Worm (Caenorhabditis elegans) whole organism, late embryonic: ENCODE results near the gene T13H10.2.

Experiments used
- C08G9.2 ChIP-seq: sonication (generic microtip); optimal IDR thresholded peaks from 2 replicates; lab custom pipeline; 2016; ENCODE audit warnings: mild to moderate bottlenecking, missing genetic modification characterization, moderate library complexity, missing compliant biosample characterization
- ahr-1 ChIP-seq: sonication (generic microtip); optimal IDR thresholded peaks from 2 replicates; lab custom pipeline; 2016; ENCODE audit warnings: missing genetic modification characterization, missing compliant biosample characterization
- ceh-14 ChIP-seq: sonication (generic microtip); optimal IDR thresholded peaks from 2 replicates; lab custom pipeline; 2016; ENCODE audit warnings: missing genotype, missing genetic modification characterization, missing compliant biosample characterization
- ceh-18 ChIP-seq: sonication (generic microtip); optimal IDR thresholded peaks from 2 replicates; lab custom pipeline; 2016; ENCODE audit warnings: missing genetic modification characterization, missing compliant biosample characterization
- ceh-19 ChIP-seq: fragments of 200-800 bp; sonication (Bioruptor generic); optimal IDR thresholded peaks from 2 replicates; lab custom pipeline; 2018; ENCODE audit warnings: mild to moderate bottlenecking, missing genetic modification characterization, missing compliant biosample characterization
- ceh-2 ChIP-seq: sonication (generic microtip); optimal IDR thresholded peaks from 2 replicates; lab custom pipeline; 2016; ENCODE audit warnings: missing genotype, missing genetic modification characterization, missing compliant biosample characterization
- ceh-30 ChIP-seq: fragments of 150-350 bp; optimal IDR thresholded peaks from 2 replicates; lab custom pipeline; 2014; ENCODE audit warnings: missing biosample characterization, missing genetic modification characterization
- ceh-34 ChIP-seq: sonication (generic microtip); optimal IDR thresholded peaks from 2 replicates; lab custom pipeline; 2016; ENCODE audit warnings: mild to moderate bottlenecking, missing genetic modification characterization, missing compliant biosample characterization
- ceh-48 ChIP-seq: sonication (generic microtip); optimal IDR thresholded peaks from 2 replicates; lab custom pipeline; 2016; ENCODE audit warnings: missing genetic modification characterization, inconsistent platforms, missing compliant biosample characterization
- elt-4 ChIP-seq: sonication (generic microtip); optimal IDR thresholded peaks from 2 replicates; lab custom pipeline; 2016; ENCODE audit warnings: missing genetic modification characterization, missing compliant biosample characterization
- ets-4 ChIP-seq: sonication (generic microtip); optimal IDR thresholded peaks from 2 replicates; lab custom pipeline; 2016; ENCODE audit warnings: missing genetic modification characterization, missing compliant biosample characterization
- fax-1 ChIP-seq: sonication (generic microtip); optimal IDR thresholded peaks from 2 replicates; lab custom pipeline; 2016; ENCODE audit warnings: missing genotype, missing genetic modification characterization, missing compliant biosample characterization
- gmeb-2 ChIP-seq: sonication (generic microtip); optimal IDR thresholded peaks from 2 replicates; lab custom pipeline; 2016; ENCODE audit warnings: missing genetic modification characterization, inconsistent platforms, missing compliant biosample characterization
- hlh-13 ChIP-seq: fragments of 200-800 bp; sonication (Bioruptor generic); optimal IDR thresholded peaks from 2 replicates; lab custom pipeline; 2018; ENCODE audit warnings: mild to moderate bottlenecking, missing genetic modification characterization, missing compliant biosample characterization
- hlh-6 ChIP-seq: sonication (generic microtip); optimal IDR thresholded peaks from 2 replicates; lab custom pipeline; 2016; ENCODE audit warnings: missing genotype, missing genetic modification characterization, missing compliant biosample characterization
- hlh-8 ChIP-seq: sonication (generic microtip); optimal IDR thresholded peaks from 2 replicates; lab custom pipeline; 2016; ENCODE audit warnings: missing genotype, missing genetic modification characterization, missing compliant biosample characterization
- lim-6 ChIP-seq: sonication (generic microtip); optimal IDR thresholded peaks from 2 replicates; lab custom pipeline; 2016; ENCODE audit warnings: missing genetic modification characterization, missing compliant biosample characterization
- lin-11 ChIP-seq: fragments of 200-800 bp; sonication (Bioruptor generic); optimal IDR thresholded peaks from 2 replicates; lab custom pipeline; 2018; ENCODE audit warnings: mild to moderate bottlenecking, missing genetic modification characterization, missing compliant biosample characterization
- mec-3 ChIP-seq: sonication (generic microtip); optimal IDR thresholded peaks from 2 replicates; lab custom pipeline; 2016; ENCODE audit warnings: borderline replicate concordance, missing genetic modification characterization, missing compliant biosample characterization
- nfya-1 ChIP-seq: sonication (generic microtip); optimal IDR thresholded peaks from 2 replicates; lab custom pipeline; 2017; ENCODE audit warnings: missing genetic modification characterization, mild to moderate bottlenecking, missing compliant biosample characterization, antibody characterized with exemption, moderate library complexity
- nhr-232 ChIP-seq: sonication (generic microtip); optimal IDR thresholded peaks from 2 replicates; lab custom pipeline; 2016; ENCODE audit warnings: missing genetic modification characterization, missing compliant biosample characterization
- npax-4 ChIP-seq: sonication (generic microtip); optimal IDR thresholded peaks from 2 replicates; lab custom pipeline; 2016; ENCODE audit warnings: missing genetic modification characterization, missing compliant biosample characterization
- pha-2 ChIP-seq: sonication (generic microtip); optimal IDR thresholded peaks from 2 replicates; lab custom pipeline; 2017; ENCODE audit warnings: mild to moderate bottlenecking, missing genetic modification characterization, missing compliant biosample characterization
- pha-4 ChIP-seq: fragments of 150-350 bp; optimal IDR thresholded peaks from 2 replicates; lab custom pipeline; 2018; ENCODE audit warnings: missing biosample characterization, missing genetic modification reagents, missing genetic modification characterization
- pqm-1 ChIP-seq: sonication (generic microtip); optimal IDR thresholded peaks from 2 replicates; lab custom pipeline; 2016; ENCODE audit warnings: missing genetic modification characterization, missing compliant biosample characterization
- ref-2 ChIP-seq: sonication (generic microtip); optimal IDR thresholded peaks from 2 replicates; lab custom pipeline; 2016; ENCODE audit warnings: missing genetic modification characterization, missing compliant biosample characterization
- sdc-2 ChIP-seq: sonication (generic microtip); optimal IDR thresholded peaks from 2 replicates; lab custom pipeline; 2016; ENCODE audit warnings: missing genotype, missing genetic modification characterization, missing compliant biosample characterization
- tbx-2 ChIP-seq: sonication (generic microtip); optimal IDR thresholded peaks from 2 replicates; lab custom pipeline; 2016; ENCODE audit warnings: missing genetic modification characterization, missing compliant biosample characterization
- ttx-3 ChIP-seq: sonication (generic microtip); optimal IDR thresholded peaks from 2 replicates; lab custom pipeline; 2016; ENCODE audit warnings: missing genetic modification reagents, missing genetic modification characterization, missing compliant biosample characterization
- unc-55 ChIP-seq: sonication (generic microtip); optimal IDR thresholded peaks from 2 replicates; lab custom pipeline; 2017; ENCODE audit warnings: missing biosample characterization, missing genetic modification reagents, missing genetic modification characterization
- unc-86 ChIP-seq: sonication (generic microtip); optimal IDR thresholded peaks from 2 replicates; lab custom pipeline; 2016; ENCODE audit warnings: missing genetic modification characterization, missing compliant biosample characterization
- zip-5 ChIP-seq: sonication (generic microtip); optimal IDR thresholded peaks from 2 replicates; lab custom pipeline; 2016; ENCODE audit warnings: missing genetic modification characterization, missing compliant biosample characterization
- ztf-16 ChIP-seq: sonication (generic microtip); optimal IDR thresholded peaks from 2 replicates; lab custom pipeline; 2017; ENCODE audit warnings: missing genetic modification characterization, missing compliant biosample characterization

The T13H10.2 gene

DNA sequence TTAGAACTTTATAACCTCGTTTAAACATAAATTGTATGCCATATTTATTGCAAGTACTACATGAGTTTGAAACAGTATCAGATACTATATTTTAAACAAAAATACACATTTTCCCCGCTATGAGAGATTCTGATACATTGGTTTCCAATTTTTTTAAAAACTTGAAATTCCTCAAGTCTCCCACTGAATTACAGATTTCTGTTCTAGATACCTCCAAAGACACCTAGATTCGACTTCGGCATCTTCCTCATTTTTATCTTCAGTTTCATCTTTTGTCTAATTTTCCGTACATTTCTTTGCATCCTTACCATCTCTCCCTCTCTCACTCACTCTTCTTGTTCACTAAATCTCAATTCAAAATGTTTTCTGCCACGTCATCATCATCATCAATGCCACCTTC is at the start of gene T13H10.2:
Gene T13H10.2 (plus strand): TSS at position 301 of the 400 bp plus-strand sequence.
- no peak for TF ChIP-seq ceh-19 (GFP tag; lab: Kevin White, UChicago)
- TF ChIP-seq pha-2 (tag; lab: Kevin White, UChicago), result no peak
- TF ChIP-seq tbx-2 (tag; lab: Kevin White, UChicago), result no peak
- TF ChIP-seq ceh-14 (tag; lab: Kevin White, UChicago), result no peak
- TF ChIP-seq ref-2 (tag; lab: Kevin White, UChicago), result no peak
- TF ChIP-seq sdc-2 (tag; lab: Kevin White, UChicago), result no peak
- TF ChIP-seq gmeb-2 (tag; lab: Kevin White, UChicago), result no peak
- TF ChIP-seq ceh-2 (tag; lab: Kevin White, UChicago), result no peak
- no peak for TF ChIP-seq C08G9.2 (tag; lab: Kevin White, UChicago)
- TF ChIP-seq mec-3, result no peak

DNA sequence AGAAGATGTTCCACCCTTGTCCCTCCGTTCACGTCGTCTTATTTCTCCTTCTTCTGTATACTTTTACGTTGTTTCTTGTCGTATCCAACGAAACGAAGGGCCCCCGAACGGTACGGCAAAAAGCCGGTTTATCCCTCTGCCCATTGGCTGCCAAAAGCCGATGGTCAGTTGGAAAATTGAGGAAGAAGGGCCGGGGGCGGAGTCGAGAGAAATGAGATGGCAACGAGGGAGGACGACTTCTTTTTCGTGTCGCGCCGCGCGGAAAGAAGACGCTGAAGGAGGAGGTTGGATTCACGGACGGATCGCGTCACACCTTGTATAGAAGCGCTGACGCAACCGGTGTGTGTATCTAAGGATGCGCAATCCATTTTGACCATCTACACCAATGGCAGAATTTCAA is 48.9 kb upstream of the T13H10.2 start:
- no peak for TF ChIP-seq ceh-48 (tag; lab: Kevin White, UChicago)

DNA sequence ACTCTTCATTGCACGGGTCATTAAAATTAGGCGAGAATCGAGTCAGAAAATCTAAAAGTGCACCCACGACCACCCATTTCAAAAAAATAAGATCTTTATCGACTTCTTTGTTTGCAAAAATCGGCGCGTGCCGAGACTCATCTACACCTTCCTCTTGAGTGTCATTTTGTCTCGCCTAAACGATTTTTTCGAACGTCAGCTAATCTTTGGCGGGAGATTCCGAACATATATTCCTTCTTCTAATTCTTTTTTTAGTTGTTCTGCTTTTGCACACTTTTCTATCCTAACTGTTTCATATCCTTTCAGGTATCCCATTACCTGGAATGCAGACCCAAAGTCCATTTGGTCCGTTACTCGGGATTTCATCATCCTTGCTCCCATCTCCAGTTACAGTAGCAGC is 47.8 kb upstream of the T13H10.2 start, which contains the start of gene bed-3:
Gene bed-3 (plus strand): TSS at position 301 of the 400 bp plus-strand sequence.
- TF ChIP-seq ceh-34 (tag; lab: Kevin White, UChicago) (no peak), ceh-30 (no peak), ceh-18 (tag; lab: Kevin White, UChicago) (no peak), unc-55 (GFP tag; lab: Kevin White, UChicago) (no peak), npax-4 (no peak), ref-2 (tag; lab: Kevin White, UChicago) (no peak), gmeb-2 (tag; lab: Kevin White, UChicago) (no peak), mec-3 (no peak), hlh-8 (tag; lab: Kevin White, UChicago) (no peak), lin-11 (tag; lab: Kevin White, UChicago) (no peak), ztf-16 (tag; lab: Kevin White, UChicago) (no peak), lim-6 (tag; lab: Kevin White, UChicago) (no peak)

DNA sequence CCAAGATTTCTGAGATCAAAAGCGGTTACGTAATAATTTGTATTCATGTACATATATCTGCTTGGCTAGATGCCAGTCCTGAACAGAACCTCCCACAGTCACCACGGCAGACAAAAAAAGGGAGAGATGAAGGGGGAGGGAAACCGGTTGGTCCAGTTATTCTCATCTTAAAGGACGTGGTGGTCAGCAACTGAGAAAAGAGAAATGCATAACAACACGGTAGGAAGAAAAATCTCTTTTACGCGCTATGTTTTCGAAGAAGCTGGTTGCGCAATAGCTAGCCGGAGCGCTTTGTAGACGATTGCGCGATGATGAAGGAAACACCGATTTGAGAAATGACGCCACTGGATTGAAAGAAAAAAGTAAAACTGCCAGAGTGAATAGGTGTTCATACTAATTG is 46.0 kb upstream of the T13H10.2 start:
- no peak for TF ChIP-seq pha-4
- TF ChIP-seq mec-3, result no peak
- no peak for TF ChIP-seq fax-1 (tag; lab: Kevin White, UChicago)
- TF ChIP-seq zip-5, result no peak

DNA sequence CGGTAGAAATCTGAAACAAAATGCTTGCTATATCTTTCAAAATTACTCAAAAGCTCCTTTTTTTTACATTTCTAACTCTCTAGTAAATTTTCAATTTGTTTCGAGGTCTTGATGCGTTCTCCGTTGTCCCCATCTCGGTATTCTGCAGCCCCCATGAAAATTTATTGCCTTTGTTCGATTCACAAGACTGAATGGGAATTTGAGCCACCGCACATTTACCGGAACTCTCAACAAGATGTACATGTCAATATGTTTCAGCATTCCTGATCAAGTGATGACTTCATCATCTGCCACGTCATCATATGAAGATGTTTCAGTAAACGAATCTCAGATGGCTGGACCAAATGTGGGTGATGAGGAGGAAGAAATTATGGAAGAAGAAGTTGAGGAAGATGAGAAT is 43.6 kb upstream of the T13H10.2 start:
- TF ChIP-seq nhr-232 (tag; lab: Kevin White, UChicago), result no peak
- no peak for TF ChIP-seq fax-1 (tag; lab: Kevin White, UChicago)
- TF ChIP-seq hlh-6 (tag; lab: Kevin White, UChicago), result no peak
- TF ChIP-seq sdc-2 (tag; lab: Kevin White, UChicago), result no peak
- TF ChIP-seq hlh-13, result no peak
- TF ChIP-seq, all 69 proteins: peak for 0

DNA sequence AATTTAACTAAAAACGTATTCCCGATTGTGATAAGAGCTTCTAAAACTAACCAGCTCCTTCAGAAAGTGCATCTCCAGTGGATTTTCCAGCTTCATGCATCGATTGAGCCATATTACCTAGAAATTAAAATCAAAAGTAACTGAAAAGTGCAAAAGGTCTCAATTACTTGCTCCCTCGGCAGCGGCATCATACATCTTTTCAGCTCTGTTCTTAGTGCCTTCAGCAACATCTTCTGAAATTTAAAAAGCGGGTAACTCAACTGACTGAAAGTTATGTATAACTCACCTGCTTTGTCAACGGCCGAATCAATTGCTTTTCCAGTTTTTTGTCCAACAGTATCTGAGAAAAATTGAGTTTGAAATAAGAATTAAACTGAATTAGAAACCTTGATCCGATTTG is 39.6 kb upstream of the T13H10.2 start:
- TF ChIP-seq pqm-1 (tag; lab: Kevin White, UChicago), result no peak
- TF ChIP-seq hlh-13, result no peak
- no peak for TF ChIP-seq ceh-19 (GFP tag; lab: Kevin White, UChicago)
- no peak for TF ChIP-seq pha-4
- TF ChIP-seq elt-4 (tag; lab: Kevin White, UChicago), result no peak
- TF ChIP-seq nfya-1, result no peak
- no peak for TF ChIP-seq ets-4 (tag; lab: Kevin White, UChicago)
- no peak for TF ChIP-seq unc-86 (tag; lab: Kevin White, UChicago)
- TF ChIP-seq zip-5, result no peak
- no peak for TF ChIP-seq ttx-3 (tag; lab: Kevin White, UChicago)
- TF ChIP-seq ahr-1 (tag; lab: Kevin White, UChicago), result no peak
